Fruit fly (Drosophila melanogaster) whole organism, embryonic: ENCODE results near the gene CG4291.

Source experiments
- Abd-B ChIP-seq: fragments of 200-800 bp; sonication (Bioruptor generic); optimal IDR thresholded peaks from 2 replicates; lab custom pipeline; 2018; ENCODE audit warnings: missing biosample characterization, mild to moderate bottlenecking, missing genetic modification characterization, moderate library complexity
- Atf6 ChIP-seq: fragments of 200-800 bp; sonication (Bioruptor generic); IDR thresholded peaks from 2 replicates; pipeline ENCODE4 v1.3.6; 2022; ENCODE audit warnings: missing biosample characterization, missing genetic modification characterization
- BEAF-32 ChIP-seq: fragments of 200-800 bp; sonication (Bioruptor generic); optimal IDR thresholded peaks from 3 replicates; lab custom pipeline; 2017; ENCODE audit warnings: missing biosample characterization, missing genetic modification characterization, mild to moderate bottlenecking, moderate library complexity, missing genetic modification reagents
- BtbVII ChIP-seq: fragments of 200-800 bp; sonication (Bioruptor generic); optimal IDR thresholded peaks from 3 replicates; lab custom pipeline; 2017; ENCODE audit warnings: missing biosample characterization, mild to moderate bottlenecking, missing genetic modification characterization
- CG10147 ChIP-seq: fragments of 200-800 bp; sonication (Bioruptor generic); optimal IDR thresholded peaks from 2 replicates; lab custom pipeline; 2019; ENCODE audit warnings: missing biosample characterization, mild to moderate bottlenecking, missing genetic modification characterization, moderate library complexity
- CG10321 ChIP-seq: fragments of 200-800 bp; sonication (Bioruptor generic); IDR thresholded peaks from 2 replicates; pipeline ENCODE4 v1.3.6; 2022; ENCODE audit warnings: missing biosample characterization, missing genetic modification characterization
- CG10654 ChIP-seq: fragments of 200-800 bp; sonication (Bioruptor generic); optimal IDR thresholded peaks from 2 replicates; lab custom pipeline; 2016; ENCODE audit warnings: missing biosample characterization, missing genetic modification characterization
- CG11085 ChIP-seq: fragments of 200-800 bp; sonication (Bioruptor generic); IDR thresholded peaks from 2 replicates; pipeline ENCODE4 v1.3.6; 2022; ENCODE audit warnings: missing biosample characterization, missing genetic modification characterization
- CG15479 ChIP-seq: fragments of 200-800 bp; sonication (Bioruptor generic); optimal IDR thresholded peaks from 3 replicates; lab custom pipeline; 2019; ENCODE audit warnings: missing biosample characterization, mild to moderate bottlenecking, missing genetic modification characterization, moderate library complexity
- CG1647 ChIP-seq: fragments of 200-800 bp; sonication (Bioruptor generic); optimal IDR thresholded peaks from 3 replicates; lab custom pipeline; 2016; ENCODE audit warnings: missing biosample characterization, missing genetic modification characterization
- CG2202 ChIP-seq: fragments of 200-800 bp; sonication (Bioruptor generic); optimal IDR thresholded peaks from 2 replicates; lab custom pipeline; 2018; ENCODE audit warnings: missing biosample characterization, mild to moderate bottlenecking, missing genetic modification characterization
- CG30020 ChIP-seq: fragments of 200-800 bp; optimal IDR thresholded peaks from 2 replicates; lab custom pipeline; 2019; ENCODE audit warnings: missing biosample characterization, mild to moderate bottlenecking, missing genetic modification characterization, moderate library complexity
- CG3065 ChIP-seq: fragments of 200-800 bp; sonication (Bioruptor generic); optimal IDR thresholded peaks from 2 replicates; lab custom pipeline; 2016; ENCODE audit warnings: missing biosample characterization, missing genetic modification characterization
- CG31388 ChIP-seq: fragments of 200-800 bp; sonication (Bioruptor generic); optimal IDR thresholded peaks from 2 replicates; lab custom pipeline; 2016; ENCODE audit warnings: missing biosample characterization, missing genetic modification characterization
- CG34422 ChIP-seq: fragments of 200-800 bp; sonication (Bioruptor generic); IDR thresholded peaks from 3 replicates; pipeline ENCODE4 v1.3.6; 2022; ENCODE audit warnings: missing biosample characterization, missing genetic modification characterization
- CG3995 ChIP-seq: fragments of 200-800 bp; sonication (Bioruptor generic); optimal IDR thresholded peaks from 3 replicates; lab custom pipeline; 2016; ENCODE audit warnings: missing biosample characterization, missing genetic modification characterization
- CG4820 ChIP-seq: fragments of 200-800 bp; sonication (Bioruptor generic); optimal IDR thresholded peaks from 3 replicates; lab custom pipeline; 2016; ENCODE audit warnings: missing biosample characterization, missing genetic modification characterization
- CG6765 ChIP-seq: fragments of 200-800 bp; sonication (Bioruptor generic); optimal IDR thresholded peaks from 3 replicates; lab custom pipeline; 2017; ENCODE audit warnings: missing biosample characterization, mild to moderate bottlenecking, missing genetic modification characterization
- CG8359 ChIP-seq: fragments of 200-800 bp; sonication (Bioruptor generic); optimal IDR thresholded peaks from 2 replicates; lab custom pipeline; 2017; ENCODE audit warnings: missing biosample characterization, mild to moderate bottlenecking, missing genetic modification characterization, borderline replicate concordance
- CHES-1-like ChIP-seq: fragments of 200-800 bp; sonication (Bioruptor generic); optimal IDR thresholded peaks from 2 replicates; lab custom pipeline; 2016; ENCODE audit warnings: missing biosample characterization, missing genetic modification characterization
- CkIIα-i1 ChIP-seq: fragments of 200-800 bp; sonication (Bioruptor generic); IDR thresholded peaks from 2 replicates; pipeline ENCODE4 v1.3.6; 2022; ENCODE audit warnings: missing biosample characterization, missing genetic modification characterization
- Dp ChIP-seq: fragments of 200-800 bp; sonication (Bioruptor generic); optimal IDR thresholded peaks from 2 replicates; lab custom pipeline; 2018; ENCODE audit warnings: missing biosample characterization, mild to moderate bottlenecking, missing genetic modification characterization, moderate library complexity
- Fer2 ChIP-seq: fragments of 200-800 bp; sonication (Bioruptor generic); optimal IDR thresholded peaks from 2 replicates; lab custom pipeline; 2018; ENCODE audit warnings: missing biosample characterization, mild to moderate bottlenecking, missing genetic modification characterization, moderate library complexity
- HmgD ChIP-seq: fragments of 200-800 bp; sonication (Bioruptor generic); optimal IDR thresholded peaks from 3 replicates; lab custom pipeline; 2016; ENCODE audit warnings: missing biosample characterization, missing genetic modification characterization
- HmgZ ChIP-seq: fragments of 200-800 bp; sonication (Bioruptor generic); optimal IDR thresholded peaks from 2 replicates; lab custom pipeline; 2018; ENCODE audit warnings: missing biosample characterization, mild to moderate bottlenecking, missing genetic modification characterization
- Hr78 ChIP-seq, 2 experiments: fragments of 200-800 bp in 1 of 2; fragments of >200 bp in 1 of 2; sonication (Bioruptor generic) in 1 of 2; optimal IDR thresholded peaks; 2 replicates each; lab custom pipeline; 2017 to 2019; ENCODE audit warnings: missing biosample characterization in 2 of 2, missing genetic modification characterization in 2 of 2, mild to moderate bottlenecking in 1 of 2, moderate library complexity in 1 of 2
- MBD-R2 ChIP-seq: fragments of 200-800 bp; sonication (Bioruptor generic); IDR thresholded peaks from 2 replicates; pipeline ENCODE4 v1.3.6; 2022; ENCODE audit warnings: missing biosample characterization, missing genetic modification characterization
- MTF-1 ChIP-seq: fragments of 200-800 bp; sonication (Bioruptor generic); optimal IDR thresholded peaks from 2 replicates; lab custom pipeline; 2018; ENCODE audit warnings: missing biosample characterization, mild to moderate bottlenecking, missing genetic modification characterization, borderline replicate concordance
- Mes4 ChIP-seq: fragments of 200-800 bp; sonication (Bioruptor generic); optimal IDR thresholded peaks from 2 replicates; lab custom pipeline; 2016; ENCODE audit warnings: missing biosample characterization, missing genetic modification characterization
- Optix ChIP-seq: fragments of 200-800 bp; sonication (Bioruptor generic); IDR thresholded peaks from 3 replicates; pipeline ENCODE4 v1.3.6; 2022; ENCODE audit warnings: missing biosample characterization, missing genetic modification characterization
- Scr ChIP-seq: fragments of 200-800 bp; sonication (Bioruptor generic); IDR thresholded peaks from 2 replicates; pipeline ENCODE4 v1.3.6; 2022; ENCODE audit warnings: missing biosample characterization, missing genetic modification characterization; ENCODE audit not compliant: partially characterized antibody
- Sry-δ ChIP-seq: fragments of 200-800 bp; sonication (Bioruptor generic); optimal IDR thresholded peaks from 2 replicates; lab custom pipeline; 2016; ENCODE audit warnings: missing biosample characterization, missing genetic modification characterization
- ab ChIP-seq: fragments of 200-800 bp; sonication (Bioruptor generic); optimal IDR thresholded peaks from 2 replicates; lab custom pipeline; 2016; ENCODE audit warnings: missing biosample characterization, missing genetic modification characterization
- bab2 ChIP-seq: fragments of 200-800 bp; sonication (Bioruptor generic); optimal IDR thresholded peaks from 2 replicates; lab custom pipeline; 2016; ENCODE audit warnings: missing biosample characterization, missing genetic modification characterization
- bcd ChIP-seq: fragments of 200-800 bp; sonication (Bioruptor generic); optimal IDR thresholded peaks from 2 replicates; lab custom pipeline; 2017; ENCODE audit warnings: missing biosample characterization, mild to moderate bottlenecking, missing genetic modification characterization
- cad ChIP-seq: fragments of >200 bp; optimal IDR thresholded peaks from 2 replicates; lab custom pipeline; 2017; ENCODE audit warnings: missing biosample characterization, missing genetic modification characterization
- crp ChIP-seq, 2 experiments: fragments of 200-800 bp; sonication (Bioruptor generic); optimal IDR thresholded peaks; 2 replicates in 1 of 2; 3 replicates in 1 of 2; lab custom pipeline; 2017; ENCODE audit warnings: missing biosample characterization in 2 of 2, missing genetic modification characterization in 2 of 2, mild to moderate bottlenecking in 1 of 2, moderate library complexity in 1 of 2
- cwo ChIP-seq: fragments of 200-800 bp; sonication (Bioruptor generic); optimal IDR thresholded peaks from 3 replicates; lab custom pipeline; 2017; ENCODE audit warnings: missing biosample characterization, missing genetic modification characterization, mild to moderate bottlenecking, moderate library complexity, missing genetic modification reagents
- dm ChIP-seq: fragments of 200-800 bp; sonication (Bioruptor generic); optimal IDR thresholded peaks from 3 replicates; lab custom pipeline; 2016; ENCODE audit warnings: missing biosample characterization, missing genetic modification characterization
- dmrt99B ChIP-seq: fragments of 200-800 bp; sonication (Bioruptor generic); optimal IDR thresholded peaks from 2 replicates; lab custom pipeline; 2018; ENCODE audit warnings: missing biosample characterization, mild to moderate bottlenecking, missing genetic modification characterization, moderate library complexity
- dysf ChIP-seq: fragments of 200-800 bp; sonication (Bioruptor generic); IDR thresholded peaks from 3 replicates; pipeline ENCODE4 v1.3.6; 2022; ENCODE audit warnings: missing biosample characterization, missing genetic modification characterization
- fd64A ChIP-seq: fragments of 200-800 bp; sonication (Bioruptor generic); optimal IDR thresholded peaks from 3 replicates; lab custom pipeline; 2018; ENCODE audit warnings: missing biosample characterization, mild to moderate bottlenecking, missing genetic modification characterization
- gcm2 ChIP-seq: fragments of 200-800 bp; sonication (Bioruptor generic); optimal IDR thresholded peaks from 2 replicates; lab custom pipeline; 2016; ENCODE audit warnings: missing biosample characterization, missing genetic modification characterization
- jumu ChIP-seq: fragments of 200-800 bp; sonication (Bioruptor generic); optimal IDR thresholded peaks from 3 replicates; lab custom pipeline; 2016; ENCODE audit warnings: missing biosample characterization, missing genetic modification characterization
- lilli ChIP-seq: fragments of 200-800 bp; sonication (Bioruptor generic); optimal IDR thresholded peaks from 3 replicates; lab custom pipeline; 2016; ENCODE audit warnings: missing biosample characterization, missing genetic modification characterization
- otp ChIP-seq: fragments of 200-800 bp; sonication (Bioruptor generic); IDR thresholded peaks from 3 replicates; pipeline ENCODE4, ENCODE4 v1.3.6; 2022; ENCODE audit warnings: missing biosample characterization, missing genetic modification characterization
- pho ChIP-seq: fragments of 200-800 bp; sonication (Bioruptor generic); optimal IDR thresholded peaks from 2 replicates; lab custom pipeline; 2016; ENCODE audit warnings: missing biosample characterization, missing genetic modification characterization
- sim ChIP-seq: fragments of 200-800 bp; sonication (Bioruptor generic); IDR thresholded peaks from 2 replicates; pipeline ENCODE4 v1.3.6; 2022; ENCODE audit warnings: missing biosample characterization, missing genetic modification characterization
- sima ChIP-seq: fragments of 200-800 bp; sonication (Bioruptor generic); optimal IDR thresholded peaks from 2 replicates; lab custom pipeline; 2016; ENCODE audit warnings: missing biosample characterization, missing genetic modification characterization
- trh ChIP-seq: fragments of 200-800 bp; sonication (Bioruptor generic); optimal IDR thresholded peaks from 2 replicates; lab custom pipeline; 2016; ENCODE audit warnings: missing biosample characterization, missing genetic modification characterization

CG4291 gene

dm6 chr2L:825768-826263 lies 26.7 kb downstream of the CG4291 start, which contains the start of the genes CG3862 and dock (continued):
- TF ChIP-seq CHES-1-like (peak; percentile 82), CG3995 (GFP tag; lab: Kevin White, UChicago) (no peak), CG31388 (GFP tag; lab: Kevin White, UChicago) (no peak), gcm2 (GFP tag; lab: Kevin White, UChicago) (no peak), CG11085 (GFP tag; lab: Robert Waterston, UW) (peak; percentile 40; the same call in 1 of the 2 replicates), Sry-δ (GFP tag; lab: Kevin White, UChicago) (peak; percentile 89), CG30020 (peak; percentile 16), Dp (GFP tag; lab: Kevin White, UChicago) (peak; percentile 74), MBD-R2 (GFP tag; lab: Robert Waterston, UW) (peak; percentile 97), dmrt99B (tag; lab: Kevin White, UChicago) (peak; percentile 36), jumu (GFP tag; lab: Kevin White, UChicago) (peak; percentile 64), CG10321 (GFP tag; lab: Robert Waterston, UW) (0 out of 2 replicates have a peak, but pooled peaks have one; percentile 26), trh (GFP tag; lab: Kevin White, UChicago) (no peak), dm (GFP tag; lab: Kevin White, UChicago) (peak; percentile 66), bcd (GFP tag; lab: Kevin White, UChicago) (peak; percentile 49), HmgD (GFP tag; lab: Kevin White, UChicago) (peak; percentile 83), fd64A (GFP tag; lab: Kevin White, UChicago) (no peak), CG1647 (GFP tag; lab: Kevin White, UChicago) (no peak), CG4820 (GFP tag; lab: Kevin White, UChicago) (peak; percentile 18), bab2 (GFP tag; lab: Kevin White, UChicago) (peak; percentile 38), cwo (GFP tag; lab: Kevin White, UChicago) (no peak), CG8359 (GFP tag; lab: Kevin White, UChicago) (no peak), CG34422 (peak; percentile 79), HmgZ (tag; lab: Kevin White, UChicago) (peak; percentile 92), CG15479 (GFP tag; lab: Kevin White, UChicago) (peak; percentile 15), CG3065 (peak; percentile 31), crp (GFP tag; optimal IDR thresholded peaks at IDR 0.05; lab: Kevin White, UChicago) (peak in 1 of 2 experiments; percentile 60), Mes4 (GFP tag; lab: Kevin White, UChicago) (peak; percentile 8), lilli (GFP tag; lab: Kevin White, UChicago) (peak; percentile 65), Scr (GFP tag; lab: Robert Waterston, UW) (peak; percentile 91), MTF-1 (GFP tag; lab: Kevin White, UChicago) (peak; percentile 29), sim (GFP tag; lab: Robert Waterston, UW) (no peak), otp (no peak), ab (GFP tag; lab: Kevin White, UChicago) (no peak), CG6765 (peak; percentile 54), Fer2 (tag; lab: Kevin White, UChicago) (no peak), pho (peak; percentile 74), Atf6 (GFP tag; lab: Robert Waterston, UW) (0 out of 2 replicates have a peak, but pooled peaks have one; percentile 25), BEAF-32 (GFP tag; lab: Kevin White, UChicago) (peak; percentile 95), dysf (GFP tag; lab: Robert Waterston, UW) (no peak), Abd-B (GFP tag; lab: Kevin White, UChicago) (peak; percentile 39), Hr78 (GFP tag; optimal IDR thresholded peaks at IDR 0.05; lab: Kevin White, UChicago) (peak in 1 of 2 experiments; percentile 20), CkIIα-i1 (no peak), CG10147 (GFP tag; lab: Kevin White, UChicago) (peak; percentile 53), BtbVII (GFP tag; lab: Kevin White, UChicago) (peak; percentile 67), CG2202 (tag; lab: Kevin White, UChicago) (peak; percentile 38), Optix (GFP tag; lab: Robert Waterston, UW) (no peak), sima (GFP tag; lab: Kevin White, UChicago) (no peak), CG10654 (no peak), cad (GFP tag; lab: Kevin White, UChicago) (no peak)
